Worm (Caenorhabditis elegans) whole organism, young adult: ENCODE data around the gene ZK1248.11.
A peak's percentile ranks its signal among the peaks of the same experiment; 100 is the strongest.

Experiments used
- B0261.1 ChIP-seq: sonication (generic microtip); optimal IDR thresholded peaks from 2 replicates; lab custom pipeline; 2016; ENCODE audit warnings: mild to moderate bottlenecking, missing genetic modification characterization, moderate library complexity, missing compliant biosample characterization
- B0336.3 ChIP-seq: fragments of 200-800 bp; sonication (Bioruptor generic); IDR thresholded peaks from 2 replicates; pipeline ENCODE4 v1.3.6; 2022; ENCODE audit warnings: missing genetic modification characterization, missing compliant biosample characterization
- C17E4.6 ChIP-seq: fragments of 200-800 bp; sonication (Bioruptor generic); IDR thresholded peaks from 2 replicates; pipeline ENCODE4 v1.3.6; 2022; ENCODE audit warnings: missing genetic modification reagents, missing genetic modification characterization, missing compliant biosample characterization
- D2030.7 ChIP-seq: fragments of 200-800 bp; sonication (Bioruptor generic); IDR thresholded peaks from 2 replicates; pipeline ENCODE4 v1.3.6; 2022; ENCODE audit warnings: missing genetic modification reagents, missing genetic modification characterization, missing compliant biosample characterization
- F10E7.11 ChIP-seq: sonication (generic microtip); optimal IDR thresholded peaks from 2 replicates; lab custom pipeline; 2017; ENCODE audit warnings: mild to moderate bottlenecking, missing genetic modification characterization, moderate library complexity, missing compliant biosample characterization
- F37B4.10 ChIP-seq: fragments of 200-800 bp; sonication (Bioruptor generic); IDR thresholded peaks from 2 replicates; pipeline ENCODE4 v1.3.6; 2022; ENCODE audit warnings: missing genetic modification characterization, missing compliant biosample characterization
- F52B5.7 ChIP-seq: sonication (generic microtip); optimal IDR thresholded peaks from 2 replicates; lab custom pipeline; 2016; ENCODE audit warnings: mild to moderate bottlenecking, missing genetic modification characterization, missing compliant biosample characterization
- F55B11.4 ChIP-seq: sonication (generic microtip); optimal IDR thresholded peaks from 2 replicates; lab custom pipeline; 2016; ENCODE audit warnings: missing compliant biosample characterization, missing genetic modification characterization, borderline replicate concordance; ENCODE audit not compliant: insufficient read depth
- T07F8.4 ChIP-seq: sonication (generic microtip); optimal IDR thresholded peaks from 2 replicates; lab custom pipeline; 2016; ENCODE audit warnings: mild to moderate bottlenecking, missing genetic modification characterization, moderate library complexity, missing compliant biosample characterization
- T26A5.8 ChIP-seq: sonication (generic microtip); optimal IDR thresholded peaks from 2 replicates; lab custom pipeline; 2016; ENCODE audit warnings: missing genetic modification characterization, missing compliant biosample characterization
- Y53G8AR.9 ChIP-seq: fragments of 200-800 bp; sonication (Bioruptor generic); conservative IDR thresholded peaks from 2 replicates; pipeline ENCODE4 v1.3.6; 2022; ENCODE audit warnings: missing genetic modification reagents, missing genetic modification characterization, missing compliant biosample characterization
- Y67H2A.10 ChIP-seq: fragments of 200-800 bp; sonication (Bioruptor generic); conservative IDR thresholded peaks from 2 replicates; pipeline ENCODE4 v1.3.6; 2022; ENCODE audit warnings: missing genetic modification reagents, missing genetic modification characterization, missing compliant biosample characterization
- Y79H2A.3 ChIP-seq: fragments of 200-800 bp; sonication (Bioruptor generic); conservative IDR thresholded peaks from 2 replicates; pipeline ENCODE4 v1.3.6; 2022; ENCODE audit warnings: missing genetic modification reagents, missing genetic modification characterization, missing compliant biosample characterization
- ZK185.1 ChIP-seq: sonication (generic microtip); optimal IDR thresholded peaks from 2 replicates; lab custom pipeline; 2016; ENCODE audit warnings: mild to moderate bottlenecking, missing genetic modification characterization, missing compliant biosample characterization; ENCODE audit not compliant: poor library complexity, severe bottlenecking
- ama-1 ChIP-seq, 3 experiments: fragments of 150-350 bp in 1 of 3; sonication (generic microtip) in 2 of 3; optimal IDR thresholded peaks; 2 replicates each; lab custom pipeline; 2014 to 2018; ENCODE audit warnings: missing biosample characterization in 2 of 3, missing genetic modification characterization in 2 of 3, missing genetic modification reagents in 2 of 3
- atf-7 ChIP-seq: sonication (generic microtip); optimal IDR thresholded peaks from 2 replicates; lab custom pipeline; 2017; ENCODE audit warnings: mild to moderate bottlenecking, missing genetic modification characterization, missing compliant biosample characterization
- athp-1 ChIP-seq: sonication (generic microtip); optimal IDR thresholded peaks from 2 replicates; lab custom pipeline; 2017; ENCODE audit warnings: mild to moderate bottlenecking, missing genetic modification characterization, missing compliant biosample characterization
- attf-6 ChIP-seq: fragments of 200-800 bp; sonication (Bioruptor generic); IDR thresholded peaks from 2 replicates; pipeline ENCODE4 v1.3.6; 2022; ENCODE audit warnings: missing genetic modification reagents, missing genetic modification characterization, missing compliant biosample characterization
- ccch-3 ChIP-seq: fragments of 200-800 bp; sonication (Bioruptor generic); optimal IDR thresholded peaks from 2 replicates; lab custom pipeline; 2018; ENCODE audit warnings: mild to moderate bottlenecking, missing genetic modification characterization, missing compliant biosample characterization
- ceh-100 ChIP-seq: fragments of 200-800 bp; sonication (Bioruptor generic); IDR thresholded peaks from 2 replicates; pipeline ENCODE4 v1.3.6; 2022; ENCODE audit warnings: missing genetic modification reagents, missing genetic modification characterization, missing compliant biosample characterization
- ceh-58 ChIP-seq: fragments of 200-800 bp; sonication (Bioruptor generic); IDR thresholded peaks from 2 replicates; pipeline ENCODE4 v1.3.6; 2022; ENCODE audit warnings: missing genetic modification characterization, missing compliant biosample characterization
- dox-1 ChIP-seq: fragments of 200-800 bp; sonication (Bioruptor generic); IDR thresholded peaks from 2 replicates; pipeline ENCODE4 v1.3.6; 2022; ENCODE audit warnings: missing genetic modification reagents, missing genetic modification characterization, missing compliant biosample characterization
- efl-1 ChIP-seq: fragments of 150-350 bp; optimal IDR thresholded peaks from 2 replicates; lab custom pipeline; 2014; ENCODE audit warnings: missing biosample characterization, missing genetic modification reagents, missing genetic modification characterization
- ekl-4 ChIP-seq: fragments of 200-800 bp; sonication (Bioruptor generic); IDR thresholded peaks from 2 replicates; pipeline ENCODE4 v1.3.6; 2022; ENCODE audit warnings: missing genetic modification reagents, missing genetic modification characterization, missing compliant biosample characterization
- gei-17 ChIP-seq: fragments of 200-800 bp; sonication (Bioruptor generic); optimal IDR thresholded peaks from 2 replicates; lab custom pipeline; 2018; ENCODE audit warnings: mild to moderate bottlenecking, missing genetic modification characterization, missing compliant biosample characterization
- him-1 ChIP-seq: sonication (generic microtip); optimal IDR thresholded peaks from 2 replicates; lab custom pipeline; 2016; ENCODE audit warnings: missing genotype, missing genetic modification reagents, missing genetic modification characterization, missing compliant biosample characterization
- hmg-1.2 ChIP-seq: fragments of 200-800 bp; sonication (Bioruptor generic); IDR thresholded peaks from 2 replicates; pipeline ENCODE4 v1.3.6; 2022; ENCODE audit warnings: missing genetic modification reagents, missing genetic modification characterization, missing compliant biosample characterization
- hmg-20 ChIP-seq: fragments of 200-800 bp; sonication (Bioruptor generic); IDR thresholded peaks from 2 replicates; pipeline ENCODE4 v1.3.6; 2022; ENCODE audit warnings: missing genetic modification reagents, missing genetic modification characterization, missing compliant biosample characterization
- lin-26 ChIP-seq: fragments of 200-800 bp; sonication (Bioruptor generic); IDR thresholded peaks from 2 replicates; pipeline ENCODE4 v1.3.6; 2022; ENCODE audit warnings: missing genetic modification reagents, missing genetic modification characterization, missing compliant biosample characterization
- lin-54 ChIP-seq: fragments of 200-800 bp; sonication (Bioruptor generic); optimal IDR thresholded peaks from 2 replicates; lab custom pipeline; 2018; ENCODE audit warnings: mild to moderate bottlenecking, missing genetic modification characterization, missing compliant biosample characterization
- madf-6 ChIP-seq: fragments of 200-800 bp; sonication (Bioruptor generic); IDR thresholded peaks from 2 replicates; pipeline ENCODE4 v1.3.6; 2022; ENCODE audit warnings: missing genetic modification reagents, missing genetic modification characterization, missing compliant biosample characterization
- mcd-1 ChIP-seq: fragments of 200-800 bp; sonication (Bioruptor generic); IDR thresholded peaks from 2 replicates; pipeline ENCODE4 v1.3.6; 2022; ENCODE audit warnings: missing genetic modification reagents, missing genetic modification characterization, missing compliant biosample characterization
- nfya-1 ChIP-seq: sonication (generic microtip); optimal IDR thresholded peaks from 2 replicates; lab custom pipeline; 2017; ENCODE audit warnings: antibody characterized with exemption, missing compliant biosample characterization, missing genetic modification characterization, borderline replicate concordance; ENCODE audit not compliant: insufficient read depth
- nhr-90 ChIP-seq: sonication (generic microtip); optimal IDR thresholded peaks from 2 replicates; lab custom pipeline; 2016; ENCODE audit warnings: missing genotype, mild to moderate bottlenecking, missing genetic modification characterization, missing compliant biosample characterization
- pbrm-1 ChIP-seq: fragments of 200-800 bp; sonication (Bioruptor generic); IDR thresholded peaks from 2 replicates; pipeline ENCODE4 v1.3.6; 2022; ENCODE audit warnings: missing genetic modification reagents, missing genetic modification characterization, missing compliant biosample characterization
- sea-2 ChIP-seq: fragments of 200-800 bp; sonication (Bioruptor generic); IDR thresholded peaks from 2 replicates; pipeline ENCODE4 v1.3.6; 2022; ENCODE audit warnings: missing genetic modification characterization, missing compliant biosample characterization
- snpc-1.1 ChIP-seq: sonication (generic microtip); optimal IDR thresholded peaks from 2 replicates; lab custom pipeline; 2017; ENCODE audit warnings: missing genetic modification characterization, mild to moderate bottlenecking, missing compliant biosample characterization, antibody characterized with exemption, moderate library complexity, missing genotype, missing genetic modification reagents; ENCODE audit not compliant: insufficient read depth
- snpc-3.4 ChIP-seq: sonication (generic microtip); optimal IDR thresholded peaks from 2 replicates; lab custom pipeline; 2017; ENCODE audit warnings: missing genetic modification characterization, mild to moderate bottlenecking, missing compliant biosample characterization, antibody characterized with exemption, moderate library complexity, missing genotype, missing genetic modification reagents
- somi-1 ChIP-seq: fragments of 200-800 bp; sonication (Bioruptor generic); optimal IDR thresholded peaks from 2 replicates; lab custom pipeline; 2018; ENCODE audit warnings: mild to moderate bottlenecking, missing genetic modification characterization, missing compliant biosample characterization
- tbx-9 ChIP-seq: sonication (generic microtip); optimal IDR thresholded peaks from 2 replicates; lab custom pipeline; 2016; ENCODE audit warnings: borderline replicate concordance, missing genetic modification characterization, inconsistent platforms, missing compliant biosample characterization
- unc-130 ChIP-seq: sonication (generic microtip); optimal IDR thresholded peaks from 2 replicates; lab custom pipeline; 2016; ENCODE audit warnings: missing genetic modification reagents, missing genetic modification characterization, missing compliant biosample characterization
- zim-3 ChIP-seq: sonication (generic microtip); optimal IDR thresholded peaks from 2 replicates; lab custom pipeline; 2017; ENCODE audit warnings: mild to moderate bottlenecking, missing genetic modification characterization, moderate library complexity, missing compliant biosample characterization
- ztf-22 ChIP-seq: fragments of 200-800 bp; sonication (Bioruptor generic); optimal IDR thresholded peaks from 2 replicates; lab custom pipeline; 2018; ENCODE audit warnings: mild to moderate bottlenecking, missing genetic modification characterization, moderate library complexity, missing compliant biosample characterization
- ztf-28 ChIP-seq: fragments of 200-800 bp; sonication (Bioruptor generic); IDR thresholded peaks from 2 replicates; pipeline ENCODE4 v1.3.6; 2022; ENCODE audit warnings: missing genetic modification reagents, missing genetic modification characterization, missing compliant biosample characterization

ZK1248.11 gene

DNA sequence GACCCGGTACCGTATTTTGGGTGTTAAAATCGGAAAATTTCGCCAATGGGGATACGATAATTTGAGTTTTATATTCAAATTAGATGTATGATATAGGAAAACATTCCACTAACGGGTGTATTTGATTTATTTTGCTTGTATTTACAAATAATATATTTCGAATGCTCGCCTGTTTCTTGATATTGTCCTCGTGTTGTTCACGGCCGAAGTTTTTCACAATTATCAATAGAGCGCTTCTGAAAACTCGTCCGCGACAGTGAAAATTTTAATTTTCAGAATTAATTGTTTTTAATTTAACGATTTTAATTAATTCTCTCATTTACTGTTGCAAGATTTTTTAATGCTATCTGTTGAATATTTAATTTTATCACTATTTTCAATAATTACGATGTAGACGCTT, 8.7 kb downstream of the ZK1248.11 start (continued):
- TF ChIP-seq dox-1, result peak; percentile 70
- no peak for TF ChIP-seq somi-1
- no peak for TF ChIP-seq hmg-20
- 0 out of 2 replicates have a peak, but pooled peaks have one; percentile 41 for TF ChIP-seq pbrm-1 (GFP tag; lab: Robert Waterston, UW)
- no peak for TF ChIP-seq snpc-1.1 (tag; lab: Kevin White, UChicago)
- TF ChIP-seq madf-6, result peak; percentile 53
- no peak for TF ChIP-seq atf-7 (tag; lab: Kevin White, UChicago)
- TF ChIP-seq F37B4.10 (GFP tag; lab: Robert Waterston, UW), result no peak
- 0 out of 2 replicates have a peak, but pooled peaks have one; percentile 35 for TF ChIP-seq attf-6 (GFP tag; lab: Robert Waterston, UW)
- no peak for TF ChIP-seq B0261.1 (tag; lab: Kevin White, UChicago)
- peak; percentile 21; the same call in 1 of the 2 replicates for TF ChIP-seq hmg-1.2
- no peak for TF ChIP-seq F52B5.7 (tag; lab: Kevin White, UChicago)
- peak; percentile 9 for TF ChIP-seq unc-130 (GFP tag; lab: Kevin White, UChicago)
- TF ChIP-seq ztf-22 (GFP tag; lab: Kevin White, UChicago), result no peak
- 0 out of 2 replicates have a peak, but pooled peaks have one; percentile 61 for TF ChIP-seq ztf-28 (GFP tag; lab: Robert Waterston, UW)
- TF ChIP-seq tbx-9 (tag; lab: Kevin White, UChicago), result no peak
- TF ChIP-seq ekl-4 (GFP tag; lab: Robert Waterston, UW), result no peak
- TF ChIP-seq him-1 (tag; lab: Kevin White, UChicago), result peak; percentile 40
- TF ChIP-seq nhr-90 (tag; lab: Kevin White, UChicago), result no peak
- TF ChIP-seq athp-1 (tag; lab: Kevin White, UChicago), result no peak
- peak; percentile 69 for TF ChIP-seq ceh-100 (GFP tag; lab: Robert Waterston, UW)
- no peak for TF ChIP-seq ccch-3 (GFP tag; lab: Kevin White, UChicago)
- no peak for TF ChIP-seq F55B11.4 (tag; lab: Kevin White, UChicago)
- no peak for TF ChIP-seq Y53G8AR.9 (GFP tag; lab: Robert Waterston, UW)
- TF ChIP-seq ZK185.1 (tag; lab: Kevin White, UChicago), result peak; percentile 34
- no peak for TF ChIP-seq T07F8.4 (tag; lab: Kevin White, UChicago)
- no peak for TF ChIP-seq gei-17 (GFP tag; lab: Kevin White, UChicago)

ce11 chrII:5818298-5818697, 10.1 kb downstream of the ZK1248.11 start, which contains the start of gene ZK1248.4:
Gene ZK1248.4, plus strand, starts transcription at chrII:5818598.
- TF ChIP-seq snpc-3.4 (tag; lab: Kevin White, UChicago), result no peak
- no peak for TF ChIP-seq zim-3
- TF ChIP-seq Y53G8AR.9 (GFP tag; lab: Robert Waterston, UW), result no peak
- no peak for TF ChIP-seq efl-1 (GFP tag; lab: Kevin White, UChicago)
- no peak for TF ChIP-seq ccch-3 (GFP tag; lab: Kevin White, UChicago)
- TF ChIP-seq F37B4.10 (GFP tag; lab: Robert Waterston, UW), result no peak
- TF ChIP-seq, all 124 proteins: peak for 0

DNA sequence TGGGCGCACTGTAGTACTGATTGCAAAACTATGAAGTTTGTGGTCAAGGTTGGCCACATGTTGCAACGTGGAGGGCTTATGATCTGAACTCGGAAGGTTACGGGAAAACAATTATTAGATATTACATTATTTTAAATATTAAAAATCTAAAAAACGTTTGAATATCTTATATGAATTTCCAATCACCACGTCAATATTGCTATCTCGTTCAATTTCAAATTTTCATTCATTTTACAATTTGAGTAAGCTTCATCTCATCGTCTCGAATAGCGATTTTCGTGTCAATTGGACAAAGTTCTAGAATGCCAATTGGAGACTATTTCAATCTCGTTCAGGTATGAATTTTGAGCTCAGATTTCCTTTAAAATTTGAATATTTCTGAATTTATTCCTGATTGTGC, 12.0 kb downstream of the ZK1248.11 start, which contains the start of gene ZK1248.20:
TSS of gene ZK1248.20 (plus strand) at position 301 of the 400 bp plus-strand sequence.
- TF ChIP-seq hmg-1.2 (no peak), sea-2 (GFP tag; lab: Robert Waterston, UW) (no peak), C17E4.6 (GFP tag; lab: Robert Waterston, UW) (no peak), mcd-1 (no peak), lin-26 (no peak), lin-54 (GFP tag; lab: Kevin White, UChicago) (no peak), F10E7.11 (tag; lab: Kevin White, UChicago) (no peak), D2030.7 (GFP tag; lab: Robert Waterston, UW) (no peak), T07F8.4 (tag; lab: Kevin White, UChicago) (no peak), efl-1 (GFP tag; lab: Kevin White, UChicago) (no peak), B0336.3 (GFP tag; lab: Robert Waterston, UW) (no peak), ceh-58 (no peak), nfya-1 (tag; lab: Kevin White, UChicago) (no peak), Y79H2A.3 (GFP tag; lab: Robert Waterston, UW) (no peak), T26A5.8 (no peak), Y67H2A.10 (GFP tag; lab: Robert Waterston, UW) (no peak), dox-1 (no peak), ama-1 (optimal IDR thresholded peaks at IDR 0.05; lab: Kevin White, UChicago) (no peak), ama-1 (GFP tag; optimal IDR thresholded peaks at IDR 0.05; lab: Kevin White, UChicago) (no peak), unc-130 (GFP tag; lab: Kevin White, UChicago) (no peak)
